Worm (Caenorhabditis elegans) whole organism, L4/young adult: ENCODE data around the gene M57.2.

ENCODE experiments used
- W03F9.2 ChIP-seq: fragments of 150-350 bp; optimal IDR thresholded peaks from 2 replicates; lab custom pipeline; 2014; ENCODE audit warnings: missing biosample characterization, missing genetic modification characterization
- him-1 ChIP-seq: sonication (generic microtip); optimal IDR thresholded peaks from 2 replicates; lab custom pipeline; 2016; ENCODE audit warnings: missing genotype, missing genetic modification reagents, missing genetic modification characterization, missing compliant biosample characterization

ce11 chrIV:3517582-3517981 lies 9.6 kb upstream of the M57.2 start:
- TF ChIP-seq W03F9.2 (tag; lab: Kevin White, UChicago) (peak; percentile 19), him-1 (tag; lab: Kevin White, UChicago) (no peak)
